Worm (Caenorhabditis elegans) whole organism, young adult: ENCODE results near the gene Y110A2AL.1.

ENCODE experiments used
- B0019.2 ChIP-seq: fragments of 200-800 bp; sonication (Bioruptor generic); conservative IDR thresholded peaks from 2 replicates; pipeline ENCODE4 v1.3.6; 2022; ENCODE audit warnings: missing genetic modification reagents, missing genetic modification characterization, missing compliant biosample characterization
- B0261.1 ChIP-seq: sonication (generic microtip); optimal IDR thresholded peaks from 2 replicates; lab custom pipeline; 2016; ENCODE audit warnings: mild to moderate bottlenecking, missing genetic modification characterization, moderate library complexity, missing compliant biosample characterization
- B0336.3 ChIP-seq: fragments of 200-800 bp; sonication (Bioruptor generic); IDR thresholded peaks from 2 replicates; pipeline ENCODE4 v1.3.6; 2022; ENCODE audit warnings: missing genetic modification characterization, missing compliant biosample characterization
- D2030.7 ChIP-seq: fragments of 200-800 bp; sonication (Bioruptor generic); IDR thresholded peaks from 2 replicates; pipeline ENCODE4 v1.3.6; 2022; ENCODE audit warnings: missing genetic modification reagents, missing genetic modification characterization, missing compliant biosample characterization
- F23B12.7 ChIP-seq: sonication (generic microtip); optimal IDR thresholded peaks from 2 replicates; lab custom pipeline; 2017; ENCODE audit warnings: missing genetic modification characterization, mild to moderate bottlenecking, missing compliant biosample characterization, antibody characterized with exemption, moderate library complexity; ENCODE audit not compliant: insufficient read depth
- F33H1.4 ChIP-seq: fragments of 200-800 bp; sonication (Bioruptor generic); IDR thresholded peaks from 2 replicates; pipeline ENCODE4 v1.3.6; 2022; ENCODE audit warnings: missing genetic modification reagents, missing genetic modification characterization, missing compliant biosample characterization
- F39B2.1 ChIP-seq: fragments of 200-800 bp; sonication (Bioruptor generic); IDR thresholded peaks from 2 replicates; pipeline ENCODE4 v1.3.6; 2022; ENCODE audit warnings: missing genetic modification reagents, missing genetic modification characterization, missing compliant biosample characterization
- F49E8.2 ChIP-seq: sonication (generic microtip); optimal IDR thresholded peaks from 3 replicates; lab custom pipeline; 2017; ENCODE audit warnings: missing genetic modification characterization, mild to moderate bottlenecking, missing compliant biosample characterization, antibody characterized with exemption, moderate library complexity; ENCODE audit not compliant: insufficient read depth
- Y53G8AR.9 ChIP-seq: fragments of 200-800 bp; sonication (Bioruptor generic); conservative IDR thresholded peaks from 2 replicates; pipeline ENCODE4 v1.3.6; 2022; ENCODE audit warnings: missing genetic modification reagents, missing genetic modification characterization, missing compliant biosample characterization
- Y79H2A.3 ChIP-seq: fragments of 200-800 bp; sonication (Bioruptor generic); conservative IDR thresholded peaks from 2 replicates; pipeline ENCODE4 v1.3.6; 2022; ENCODE audit warnings: missing genetic modification reagents, missing genetic modification characterization, missing compliant biosample characterization
- Y95B8A.8 ChIP-seq: fragments of 200-800 bp; sonication (Bioruptor generic); IDR thresholded peaks from 2 replicates; pipeline ENCODE4 v1.3.6; 2022; ENCODE audit warnings: missing genetic modification reagents, missing genetic modification characterization, missing compliant biosample characterization
- akir-1 ChIP-seq: fragments of 200-800 bp; sonication (Bioruptor generic); optimal IDR thresholded peaks from 2 replicates; lab custom pipeline; 2018; ENCODE audit warnings: mild to moderate bottlenecking, missing genetic modification characterization, moderate library complexity, missing compliant biosample characterization
- aptf-2 ChIP-seq: fragments of 200-800 bp; sonication (Bioruptor generic); conservative IDR thresholded peaks from 2 replicates; pipeline ENCODE4 v1.3.6; 2022; ENCODE audit warnings: missing genetic modification reagents, missing genetic modification characterization, missing compliant biosample characterization
- athp-1 ChIP-seq: sonication (generic microtip); optimal IDR thresholded peaks from 2 replicates; lab custom pipeline; 2017; ENCODE audit warnings: mild to moderate bottlenecking, missing genetic modification characterization, missing compliant biosample characterization
- attf-3 ChIP-seq: fragments of 200-800 bp; sonication (Bioruptor generic); conservative IDR thresholded peaks from 2 replicates; pipeline ENCODE4 v1.3.6; 2022; ENCODE audit warnings: missing genetic modification reagents, missing genetic modification characterization, missing compliant biosample characterization
- cebp-2 ChIP-seq: fragments of 200-800 bp; sonication (Bioruptor generic); IDR thresholded peaks from 2 replicates; pipeline ENCODE4 v1.3.6; 2022; ENCODE audit warnings: missing genetic modification characterization, missing compliant biosample characterization
- ceh-58 ChIP-seq: fragments of 200-800 bp; sonication (Bioruptor generic); IDR thresholded peaks from 2 replicates; pipeline ENCODE4 v1.3.6; 2022; ENCODE audit warnings: missing genetic modification characterization, missing compliant biosample characterization
- ceh-79 ChIP-seq: sonication (generic microtip); optimal IDR thresholded peaks from 2 replicates; lab custom pipeline; 2017; ENCODE audit warnings: mild to moderate bottlenecking, missing genetic modification characterization, missing compliant biosample characterization
- ceh-91 ChIP-seq: fragments of 200-800 bp; sonication (Bioruptor generic); IDR thresholded peaks from 2 replicates; pipeline ENCODE4 v1.3.6; 2022; ENCODE audit warnings: missing genetic modification reagents, missing genetic modification characterization, missing compliant biosample characterization
- chd-7 ChIP-seq: sonication (generic microtip); optimal IDR thresholded peaks from 2 replicates; lab custom pipeline; 2016; ENCODE audit warnings: mild to moderate bottlenecking, missing genetic modification characterization, moderate library complexity, missing compliant biosample characterization
- dox-1 ChIP-seq: fragments of 200-800 bp; sonication (Bioruptor generic); IDR thresholded peaks from 2 replicates; pipeline ENCODE4 v1.3.6; 2022; ENCODE audit warnings: missing genetic modification reagents, missing genetic modification characterization, missing compliant biosample characterization
- dpl-1 ChIP-seq: fragments of 150-350 bp; optimal IDR thresholded peaks from 2 replicates; lab custom pipeline; 2014; ENCODE audit warnings: missing biosample characterization, missing genetic modification reagents, missing genetic modification characterization
- egl-44 ChIP-seq: fragments of 200-800 bp; sonication (Bioruptor generic); IDR thresholded peaks from 2 replicates; pipeline ENCODE4 v1.3.6; 2022; ENCODE audit warnings: missing genetic modification reagents, missing genetic modification characterization, missing compliant biosample characterization
- egrh-3 ChIP-seq: fragments of 200-800 bp; sonication (Bioruptor generic); IDR thresholded peaks from 2 replicates; pipeline ENCODE4 v1.3.6; 2022; ENCODE audit warnings: missing genetic modification reagents, missing genetic modification characterization, missing compliant biosample characterization
- hlh-12 ChIP-seq: sonication (generic microtip); optimal IDR thresholded peaks from 2 replicates; lab custom pipeline; 2016; ENCODE audit warnings: missing genetic modification characterization, missing compliant biosample characterization
- hmg-1.2 ChIP-seq: fragments of 200-800 bp; sonication (Bioruptor generic); IDR thresholded peaks from 2 replicates; pipeline ENCODE4 v1.3.6; 2022; ENCODE audit warnings: missing genetic modification reagents, missing genetic modification characterization, missing compliant biosample characterization
- hsf-1 ChIP-seq: fragments of 200-800 bp; sonication (Bioruptor generic); IDR thresholded peaks from 2 replicates; pipeline ENCODE4 v1.3.6; 2022; ENCODE audit warnings: missing genetic modification reagents, missing genetic modification characterization, missing compliant biosample characterization
- let-607 ChIP-seq, 2 experiments: fragments of 200-800 bp in 1 of 2; sonication (Bioruptor generic) in 1 of 2; sonication (generic microtip) in 1 of 2; optimal IDR thresholded peaks; 2 replicates each; lab custom pipeline; 2016 to 2018; ENCODE audit warnings: mild to moderate bottlenecking in 2 of 2, missing compliant biosample characterization in 2 of 2, missing genetic modification characterization in 2 of 2, moderate library complexity in 2 of 2, missing genotype in 1 of 2
- lsl-1 ChIP-seq: fragments of 200-800 bp; sonication (Bioruptor generic); optimal IDR thresholded peaks from 2 replicates; lab custom pipeline; 2018; ENCODE audit warnings: mild to moderate bottlenecking, missing genetic modification characterization, moderate library complexity, missing compliant biosample characterization
- lsy-27 ChIP-seq: sonication (generic microtip); optimal IDR thresholded peaks from 2 replicates; lab custom pipeline; 2017; ENCODE audit warnings: missing genetic modification characterization, mild to moderate bottlenecking, missing compliant biosample characterization, antibody characterized with exemption, missing genotype, borderline replicate concordance; ENCODE audit not compliant: insufficient read depth
- madf-10 ChIP-seq: sonication (generic microtip); optimal IDR thresholded peaks from 2 replicates; lab custom pipeline; 2016; ENCODE audit warnings: mild to moderate bottlenecking, missing genetic modification characterization, missing compliant biosample characterization
- madf-6 ChIP-seq: fragments of 200-800 bp; sonication (Bioruptor generic); IDR thresholded peaks from 2 replicates; pipeline ENCODE4 v1.3.6; 2022; ENCODE audit warnings: missing genetic modification reagents, missing genetic modification characterization, missing compliant biosample characterization
- mxl-1 ChIP-seq: sonication (generic microtip); optimal IDR thresholded peaks from 2 replicates; lab custom pipeline; 2016; ENCODE audit warnings: missing genetic modification characterization, missing compliant biosample characterization
- nfya-1 ChIP-seq: sonication (generic microtip); optimal IDR thresholded peaks from 2 replicates; lab custom pipeline; 2017; ENCODE audit warnings: antibody characterized with exemption, missing compliant biosample characterization, missing genetic modification characterization, borderline replicate concordance; ENCODE audit not compliant: insufficient read depth
- nhr-179 ChIP-seq: sonication (generic microtip); optimal IDR thresholded peaks from 2 replicates; lab custom pipeline; 2016; ENCODE audit warnings: mild to moderate bottlenecking, missing genetic modification characterization, missing compliant biosample characterization
- nhr-27 ChIP-seq: fragments of 200-800 bp; sonication (Bioruptor generic); optimal IDR thresholded peaks from 2 replicates; lab custom pipeline; 2018; ENCODE audit warnings: mild to moderate bottlenecking, missing genetic modification characterization, moderate library complexity, missing compliant biosample characterization
- rcor-1 ChIP-seq: fragments of 200-800 bp; sonication (Bioruptor generic); IDR thresholded peaks from 2 replicates; pipeline ENCODE4 v1.3.6; 2022; ENCODE audit warnings: missing genetic modification reagents, missing genetic modification characterization, missing compliant biosample characterization
- sdz-38 ChIP-seq: sonication (generic microtip); optimal IDR thresholded peaks from 2 replicates; lab custom pipeline; 2016; ENCODE audit warnings: missing genotype, missing genetic modification characterization, missing compliant biosample characterization
- snpc-1.1 ChIP-seq: sonication (generic microtip); optimal IDR thresholded peaks from 2 replicates; lab custom pipeline; 2017; ENCODE audit warnings: missing genetic modification characterization, mild to moderate bottlenecking, missing compliant biosample characterization, antibody characterized with exemption, moderate library complexity, missing genotype, missing genetic modification reagents; ENCODE audit not compliant: insufficient read depth
- tbp1 ChIP-seq: fragments of 200-800 bp; sonication (Bioruptor generic); optimal IDR thresholded peaks from 2 replicates; lab custom pipeline; 2018; ENCODE audit warnings: mild to moderate bottlenecking, missing genetic modification characterization, missing compliant biosample characterization
- tbx-9 ChIP-seq: sonication (generic microtip); optimal IDR thresholded peaks from 2 replicates; lab custom pipeline; 2016; ENCODE audit warnings: borderline replicate concordance, missing genetic modification characterization, inconsistent platforms, missing compliant biosample characterization
- unc-62 ChIP-seq: fragments of 150-350 bp; optimal IDR thresholded peaks from 2 replicates; lab custom pipeline; 2014; ENCODE audit warnings: missing biosample characterization, missing genetic modification reagents, missing genetic modification characterization
- zfh-2 ChIP-seq: fragments of 200-800 bp; sonication (Bioruptor generic); conservative IDR thresholded peaks from 2 replicates; pipeline ENCODE4 v1.3.6; 2022; ENCODE audit warnings: missing genetic modification reagents, missing genetic modification characterization, missing compliant biosample characterization
- ztf-18 ChIP-seq: sonication (generic microtip); optimal IDR thresholded peaks from 2 replicates; lab custom pipeline; 2016; ENCODE audit warnings: missing genotype, mild to moderate bottlenecking, missing genetic modification characterization, missing compliant biosample characterization

Gene Y110A2AL.1

ce11 chrII:2861385-2862099 is 13.4 kb upstream of the Y110A2AL.1 start (continued):
- TF ChIP-seq snpc-1.1 (peak; percentile 4), ceh-91 (GFP tag; lab: Robert Waterston, UW) (0 out of 2 replicates have a peak, but pooled peaks have one; percentile 39), chd-7 (tag; lab: Kevin White, UChicago) (peak; percentile 33), unc-62 (GFP tag; lab: Kevin White, UChicago) (no peak), egrh-3 (GFP tag; lab: Robert Waterston, UW) (peak; percentile 77), Y79H2A.3 (GFP tag; lab: Robert Waterston, UW) (no peak), athp-1 (tag; lab: Kevin White, UChicago) (peak; percentile 3), lsy-27 (no peak), sdz-38 (tag; lab: Kevin White, UChicago) (no peak), madf-6 (GFP tag; lab: Robert Waterston, UW) (peak; percentile 59; the same call in 1 of the 2 replicates), rcor-1 (GFP tag; lab: Robert Waterston, UW) (peak; percentile 39; the same call in 1 of the 2 replicates), ceh-58 (GFP tag; lab: Robert Waterston, UW) (no peak), Y95B8A.8 (GFP tag; lab: Robert Waterston, UW) (peak; percentile 26; the same call in 1 of the 2 replicates), mxl-1 (tag; lab: Kevin White, UChicago) (no peak), zfh-2 (peak; percentile 61), hlh-12 (tag; lab: Kevin White, UChicago) (no peak), F33H1.4 (GFP tag; lab: Robert Waterston, UW) (0 out of 2 replicates have a peak, but pooled peaks have one; percentile 17), F49E8.2 (tag; lab: Kevin White, UChicago) (peak; percentile 15), hmg-1.2 (GFP tag; lab: Robert Waterston, UW) (peak; percentile 66), B0019.2 (GFP tag; lab: Robert Waterston, UW) (no peak), ztf-18 (tag; lab: Kevin White, UChicago) (peak; percentile 33), lsl-1 (GFP tag; lab: Kevin White, UChicago) (peak; percentile 45), cebp-2 (GFP tag; lab: Robert Waterston, UW) (no peak), D2030.7 (peak; percentile 78), Y53G8AR.9 (GFP tag; lab: Robert Waterston, UW) (no peak), dpl-1 (GFP tag; lab: Kevin White, UChicago) (no peak), egl-44 (peak; percentile 83; the same call in 1 of the 2 replicates), dox-1 (GFP tag; lab: Robert Waterston, UW) (peak; percentile 57), F23B12.7 (tag; lab: Kevin White, UChicago) (peak; percentile 31), B0261.1 (tag; lab: Kevin White, UChicago) (peak; percentile 83), madf-10 (tag; lab: Kevin White, UChicago) (peak; percentile 18), B0336.3 (GFP tag; lab: Robert Waterston, UW) (peak; percentile 56; the same call in 1 of the 2 replicates), let-607 (tag; optimal IDR thresholded peaks at IDR 0.05; lab: Kevin White, UChicago) (peak in 1 of 2 experiments; percentile 11)

ce11 chrII:2862557-2863035 is 12.3 kb upstream of the Y110A2AL.1 start:
- TF ChIP-seq ceh-58 (GFP tag; lab: Robert Waterston, UW) (no peak), aptf-2 (GFP tag; lab: Robert Waterston, UW) (no peak), hsf-1 (GFP tag; lab: Robert Waterston, UW) (no peak), F39B2.1 (no peak), snpc-1.1 (no peak), tbx-9 (tag; lab: Kevin White, UChicago) (no peak), ceh-79 (tag; lab: Kevin White, UChicago) (no peak), tbp1 (no peak), egl-44 (no peak), nhr-27 (no peak), lsl-1 (GFP tag; lab: Kevin White, UChicago) (no peak), nhr-179 (tag; lab: Kevin White, UChicago) (no peak), nfya-1 (tag; lab: Kevin White, UChicago) (no peak), chd-7 (tag; lab: Kevin White, UChicago) (no peak), attf-3 (no peak), akir-1 (GFP tag; lab: Kevin White, UChicago) (no peak)
